Fruit fly (Drosophila melanogaster) S2 (cell line): ENCODE data around the gene Cnot4.
A peak's percentile ranks its signal among the peaks of the same experiment; 100 is the strongest.

ENCODE experiments used
- CG8478 ChIP-seq: fragments of >200 bp; optimal IDR thresholded peaks from 2 replicates; lab custom pipeline; 2018
- CTCF ChIP-seq, 2 experiments: fragments of >200 bp; optimal IDR thresholded peaks; 2 replicates each; lab custom pipeline; 2018

Cnot4 gene

DNA sequence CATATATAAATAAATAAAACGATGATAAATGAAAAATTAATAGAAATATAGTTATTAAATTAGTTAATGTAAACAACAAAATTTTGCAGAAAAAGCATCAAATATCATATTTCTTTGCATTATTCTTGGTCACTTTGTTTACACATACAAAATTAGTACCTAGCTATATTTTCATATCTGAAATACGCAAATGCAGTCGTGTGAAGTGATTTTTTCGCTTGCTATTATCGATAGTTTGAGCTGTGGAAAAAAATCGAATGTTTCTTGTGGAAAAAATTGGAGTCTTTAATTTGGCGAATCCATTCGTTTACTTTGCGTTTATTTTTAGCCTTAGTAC lies at the start of gene Cnot4:
Cnot4 (plus strand) TSS at position 229 of the 337 bp plus-strand sequence.
- TF ChIP-seq CTCF (optimal IDR thresholded peaks at IDR 0.05; lab: Kevin White, UChicago) (no peak), CG8478 (no peak)

DNA sequence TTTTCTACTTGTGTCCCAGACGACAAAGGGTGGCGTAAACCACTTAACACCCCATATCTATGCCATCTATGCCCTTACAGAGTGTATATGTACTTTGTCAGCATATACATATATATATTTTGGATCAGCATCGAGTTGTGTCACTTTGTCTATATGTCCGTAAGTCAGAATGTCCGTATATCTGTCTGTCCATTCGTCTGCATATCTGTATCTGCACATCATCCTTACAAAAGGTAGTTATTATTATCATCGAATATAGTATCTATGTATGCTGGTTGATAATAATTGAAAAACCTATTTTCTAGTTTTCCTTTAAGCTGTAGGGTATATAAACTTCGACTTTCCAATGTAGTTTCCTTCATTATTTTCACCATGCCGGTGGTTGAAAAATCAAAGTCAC lies 45.4 kb upstream of the Cnot4 start:
- no peak for TF ChIP-seq CTCF (optimal IDR thresholded peaks at IDR 0.05; lab: Kevin White, UChicago)
- TF ChIP-seq CG8478, result no peak

DNA sequence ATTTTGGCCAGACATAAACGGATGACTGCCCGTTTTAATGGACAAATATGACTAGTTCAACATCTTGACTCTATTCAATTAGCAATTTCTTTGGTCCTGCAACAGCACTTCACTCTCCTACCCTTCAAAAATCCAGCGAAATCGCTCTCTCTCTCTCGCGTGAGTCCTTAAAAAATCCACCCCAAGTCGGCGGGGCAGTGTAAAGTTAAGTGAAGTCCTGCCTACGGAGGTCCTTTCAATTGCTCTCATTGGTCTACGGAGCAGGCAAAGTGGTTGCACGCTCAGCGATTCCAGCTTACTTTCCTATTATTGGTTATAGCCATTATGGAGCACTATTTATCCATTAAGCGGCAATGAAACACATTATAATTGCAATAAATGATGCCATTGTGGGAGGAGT lies 42.6 kb upstream of the Cnot4 start, which contains the start of gene CG34367:
CG34367 (minus strand) TSS at position 35 of the 400 bp plus-strand sequence.
- no peak for TF ChIP-seq CTCF (optimal IDR thresholded peaks at IDR 0.05; lab: Kevin White, UChicago)
- TF ChIP-seq CG8478, result no peak

DNA sequence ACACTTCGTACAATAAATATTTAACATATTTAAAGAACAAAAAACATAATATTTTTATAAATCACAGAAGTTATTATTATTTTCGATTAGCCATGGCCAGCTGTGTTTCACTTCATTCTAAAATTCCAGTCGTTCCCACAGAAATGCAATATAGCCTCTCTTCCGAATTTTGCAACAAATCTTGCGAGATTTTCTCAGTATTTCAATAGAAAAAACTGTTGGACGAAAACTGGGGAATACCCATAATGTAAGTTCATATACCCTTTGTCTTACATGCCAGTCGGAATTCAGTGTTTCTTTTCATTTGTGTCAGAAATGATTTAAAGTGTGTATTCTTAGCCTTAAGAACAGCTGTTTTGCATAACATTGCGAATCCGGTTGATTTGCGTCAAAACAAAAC lies 40.0 kb upstream of the Cnot4 start, which contains the start of the genes CtsL4 and ClpP:
CtsL4 (minus strand) TSS at position 90 of the 400 bp plus-strand sequence.
ClpP (plus strand) TSS at position 288 of the 400 bp plus-strand sequence.
- TF ChIP-seq CTCF (optimal IDR thresholded peaks at IDR 0.05; lab: Kevin White, UChicago) (no peak), CG8478 (no peak)

DNA sequence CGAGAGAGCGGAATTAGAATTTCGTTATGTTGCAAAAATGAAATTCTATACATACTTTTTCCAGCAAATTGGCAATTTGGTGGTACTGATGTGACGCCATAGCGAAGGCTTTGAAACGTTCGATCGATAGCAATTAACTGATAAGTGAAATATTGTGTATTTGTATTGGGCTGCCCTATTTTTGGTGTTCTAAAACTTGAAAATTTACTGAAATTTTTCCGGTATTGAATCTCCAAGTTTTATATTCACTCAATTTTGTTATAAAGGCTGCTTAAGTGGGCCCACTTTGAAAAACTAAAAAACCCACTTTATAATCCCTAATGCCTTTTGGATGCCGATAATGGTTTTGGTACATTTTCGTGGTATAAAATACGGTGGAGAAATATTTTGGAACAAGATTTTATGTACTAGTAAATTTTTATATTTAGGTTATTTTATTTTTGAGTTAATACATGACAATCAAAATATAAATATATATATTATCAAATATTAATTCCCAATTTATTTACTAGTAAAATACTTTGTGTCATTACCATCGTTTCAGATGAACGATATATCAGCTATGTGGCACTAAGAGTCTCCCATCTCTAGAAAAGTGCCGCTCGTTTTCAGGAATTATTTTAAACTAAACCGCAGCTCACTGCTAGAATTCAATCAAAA lies 34.0 kb upstream of the Cnot4 start, which contains the start of the genes Cand1 and pim:
Cand1 (minus strand) TSS at position 300 of the 660 bp plus-strand sequence.
pim (plus strand) TSS at position 582 of the 660 bp plus-strand sequence.
- TF ChIP-seq CG8478, result no peak
- no peak for TF ChIP-seq CTCF (optimal IDR thresholded peaks at IDR 0.05; lab: Kevin White, UChicago)

DNA sequence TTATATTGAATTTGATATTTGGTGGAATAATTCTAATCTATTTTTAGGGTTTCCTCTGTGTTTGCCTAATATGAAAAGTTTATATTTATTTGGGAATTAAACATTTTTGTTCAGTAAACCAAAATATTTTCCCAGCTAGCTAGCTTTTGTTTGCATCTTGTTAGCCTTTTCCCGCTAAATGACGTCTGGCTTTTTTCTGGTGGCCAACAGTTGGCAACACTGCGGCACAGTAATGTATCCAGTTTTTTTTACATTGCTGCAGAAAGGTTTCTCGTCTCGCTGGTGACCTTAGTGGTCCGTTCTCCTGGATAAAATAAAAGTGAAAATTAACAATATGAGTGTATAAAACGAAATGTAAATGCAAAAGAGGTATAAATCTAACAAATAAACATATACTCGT lies 32.3 kb upstream of the Cnot4 start, which contains the start of gene lft:
lft (plus strand) TSS at position 243 of the 400 bp plus-strand sequence.
- TF ChIP-seq CTCF (optimal IDR thresholded peaks at IDR 0.05; lab: Kevin White, UChicago) (no peak), CG8478 (no peak)

DNA sequence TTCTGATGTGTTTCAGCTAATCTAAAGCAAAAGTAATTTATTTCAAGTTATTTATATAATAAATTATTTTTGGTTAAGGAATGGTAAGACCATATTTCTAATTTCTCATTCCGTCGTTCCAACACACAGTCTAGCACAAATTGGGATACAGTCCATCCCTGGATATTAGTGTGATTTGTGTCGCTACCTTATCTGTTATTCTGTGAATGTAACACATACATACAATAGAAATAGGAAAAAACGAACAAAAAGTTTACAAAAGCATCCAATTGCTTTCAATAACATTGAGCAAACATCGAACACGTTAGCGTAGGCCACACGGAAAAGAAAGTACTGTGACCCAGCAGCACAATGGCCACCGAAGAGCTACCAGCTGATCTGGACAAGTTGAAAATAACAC lies 30.0 kb upstream of the Cnot4 start, which contains the start of gene CG5056:
CG5056 (plus strand) TSS at position 168 of the 400 bp plus-strand sequence.
- no peak for TF ChIP-seq CG8478
- no peak for TF ChIP-seq CTCF (optimal IDR thresholded peaks at IDR 0.05; lab: Kevin White, UChicago)

DNA sequence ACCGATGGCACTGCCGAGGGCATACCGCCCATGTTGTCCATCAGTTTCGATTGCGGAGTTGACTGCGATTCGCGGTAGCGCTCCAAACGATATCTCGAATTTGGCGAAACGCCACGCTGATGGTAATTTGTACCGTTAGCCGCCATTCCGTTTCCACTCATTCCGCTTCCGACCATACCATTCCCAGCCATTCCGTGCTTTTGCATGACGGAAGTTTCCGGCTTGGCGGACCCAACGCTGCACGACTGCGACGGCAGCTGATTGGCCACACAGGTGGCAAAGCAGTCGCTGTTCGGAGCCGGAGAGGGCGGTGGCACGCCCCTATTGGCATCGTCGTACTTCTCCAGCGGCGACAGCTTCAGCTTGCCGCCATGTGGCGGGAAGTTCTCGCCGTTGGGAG lies 24.2 kb upstream of the Cnot4 start:
- TF ChIP-seq CG8478 (no peak), CTCF (optimal IDR thresholded peaks at IDR 0.05; lab: Kevin White, UChicago) (no peak)

DNA sequence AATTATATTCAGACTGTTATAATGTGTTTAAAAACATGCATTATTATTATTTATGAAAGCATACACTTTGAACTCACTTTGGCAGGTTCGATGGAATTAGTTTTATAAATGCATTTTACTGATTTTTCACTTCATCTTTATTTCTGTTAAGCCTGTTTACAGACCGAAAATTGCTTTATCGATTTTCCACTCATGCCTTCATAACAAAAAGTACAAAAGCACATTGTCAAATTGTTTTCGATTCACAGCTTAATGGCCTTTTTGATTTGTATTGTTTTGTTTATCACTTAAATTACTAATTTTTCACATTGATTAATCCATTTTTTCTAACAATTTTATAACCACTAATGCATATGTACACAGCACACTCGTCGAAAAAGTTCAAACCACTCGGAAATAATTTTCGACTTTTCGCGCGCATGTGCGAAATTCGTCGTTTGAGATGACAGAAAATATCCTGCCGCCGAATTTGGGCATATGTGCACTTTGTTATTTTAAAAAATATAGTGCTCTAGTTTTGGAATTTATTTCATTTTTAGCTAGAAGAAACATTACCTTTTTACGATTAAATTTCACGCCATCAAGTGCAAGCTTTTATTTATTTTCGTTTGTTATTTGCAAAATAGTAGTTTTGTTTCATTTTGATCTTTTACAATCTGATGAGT lies 22.8 kb upstream of the Cnot4 start, which contains the start of gene rho-5:
rho-5 (minus strand) TSS at position 296 of the 665 bp plus-strand sequence.
- TF ChIP-seq CG8478 (no peak), CTCF (optimal IDR thresholded peaks at IDR 0.05; lab: Kevin White, UChicago) (no peak)

DNA sequence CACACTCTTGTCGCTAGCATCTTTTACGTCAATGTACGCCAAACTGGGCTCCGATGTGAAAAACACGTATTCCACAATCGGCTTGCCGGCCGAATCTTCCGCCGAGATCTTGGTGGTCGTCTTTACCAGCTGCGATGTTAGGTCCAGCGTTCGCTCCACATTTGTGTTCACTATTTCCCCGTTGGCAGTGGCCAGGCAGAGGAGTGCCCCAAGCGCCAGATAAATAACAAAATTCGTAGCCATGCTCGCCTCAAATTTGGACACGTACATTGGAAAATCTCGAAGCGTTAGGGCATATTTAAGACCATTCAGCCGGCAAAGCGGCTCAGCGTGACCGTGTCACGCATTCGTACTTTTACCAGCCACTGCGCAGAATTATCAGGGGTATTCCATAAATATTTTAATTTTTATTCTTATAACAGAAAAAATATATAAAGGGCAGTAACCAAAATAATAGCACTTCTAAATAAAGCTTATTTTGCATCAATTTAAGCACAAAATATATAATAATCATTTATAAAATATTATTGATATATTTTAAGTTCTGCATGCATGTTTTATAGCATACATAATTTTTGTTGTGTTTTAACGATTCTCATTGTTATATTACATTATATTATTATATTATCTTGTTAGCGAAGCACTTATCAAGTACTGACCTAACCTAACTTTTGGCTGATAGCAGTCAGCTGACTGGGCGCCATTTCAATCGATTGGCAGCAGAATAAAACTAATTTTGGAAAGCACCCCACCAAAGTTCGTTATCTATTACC lies 20.9 kb upstream of the Cnot4 start, which contains the start of the genes CG33303 and dpr19:
CG33303 (minus strand) TSS at position 294 of the 773 bp plus-strand sequence.
dpr19 (plus strand) TSS at position 705 of the 773 bp plus-strand sequence.
- no peak for TF ChIP-seq CTCF (optimal IDR thresholded peaks at IDR 0.05; lab: Kevin White, UChicago)
- no peak for TF ChIP-seq CG8478

DNA sequence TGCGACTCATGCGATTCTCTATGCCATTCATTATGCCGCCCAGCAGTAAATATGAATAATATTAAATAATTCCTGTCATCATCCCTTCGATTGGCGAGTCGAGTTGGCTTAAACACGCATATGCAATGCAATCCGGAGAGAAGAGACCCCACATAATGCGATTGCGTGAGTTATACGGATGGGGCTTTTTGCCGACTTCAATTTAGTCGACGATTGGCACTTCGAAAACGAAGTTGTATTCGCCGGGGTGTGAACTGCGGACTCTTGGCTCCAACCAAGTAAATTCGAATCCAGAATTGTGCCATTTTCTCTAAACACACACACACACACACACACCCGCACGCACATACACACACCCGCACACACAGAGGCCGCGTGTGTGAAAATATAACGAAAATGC lies 20.2 kb upstream of the Cnot4 start:
- TF ChIP-seq CTCF (optimal IDR thresholded peaks at IDR 0.05; lab: Kevin White, UChicago), result no peak
- no peak for TF ChIP-seq CG8478

DNA sequence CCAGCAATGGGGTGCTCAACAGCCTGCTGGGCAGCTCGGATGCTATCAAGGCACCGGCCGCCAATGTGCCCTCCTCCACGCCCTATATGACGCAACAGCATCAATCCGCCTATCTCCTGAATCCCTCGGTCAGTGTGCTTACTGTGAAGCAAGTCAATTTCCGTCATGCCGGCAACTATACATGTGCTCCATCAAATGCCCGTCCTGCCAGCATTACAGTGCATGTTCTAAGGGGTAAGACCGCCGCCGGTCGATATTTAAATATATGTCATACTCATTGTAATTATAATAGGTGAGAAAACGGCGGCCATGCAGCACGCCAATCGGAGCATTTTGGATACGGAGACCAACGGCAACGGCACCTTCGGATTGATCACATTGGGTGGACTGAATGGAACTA lies 17.9 kb upstream of the Cnot4 start:
- TF ChIP-seq CTCF (optimal IDR thresholded peaks at IDR 0.05; lab: Kevin White, UChicago) (no peak), CG8478 (no peak)

DNA sequence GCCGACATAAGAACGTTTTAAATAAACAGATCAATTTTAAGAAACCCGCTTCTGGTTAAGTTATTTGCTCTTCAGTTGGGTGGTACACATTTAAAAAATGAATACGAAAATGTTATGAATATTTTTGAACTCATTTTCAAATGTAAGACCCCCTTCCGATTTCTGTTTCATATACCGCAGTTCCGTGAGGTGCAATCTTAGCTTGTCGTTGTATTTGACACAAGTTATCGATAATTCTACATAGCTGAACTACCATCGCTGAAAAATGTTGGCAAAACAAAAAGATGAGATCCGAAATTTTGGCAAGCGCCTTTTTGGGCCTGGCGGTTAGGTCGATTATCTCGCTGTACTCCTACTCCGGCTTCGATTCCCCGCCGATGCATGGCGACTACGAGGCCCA lies 16.7 kb upstream of the Cnot4 start, which contains the start of gene gny:
gny (plus strand) TSS at position 239 of the 400 bp plus-strand sequence.
- TF ChIP-seq CG8478 (no peak), CTCF (optimal IDR thresholded peaks at IDR 0.05; lab: Kevin White, UChicago) (peak; percentile 12 to 32)

DNA sequence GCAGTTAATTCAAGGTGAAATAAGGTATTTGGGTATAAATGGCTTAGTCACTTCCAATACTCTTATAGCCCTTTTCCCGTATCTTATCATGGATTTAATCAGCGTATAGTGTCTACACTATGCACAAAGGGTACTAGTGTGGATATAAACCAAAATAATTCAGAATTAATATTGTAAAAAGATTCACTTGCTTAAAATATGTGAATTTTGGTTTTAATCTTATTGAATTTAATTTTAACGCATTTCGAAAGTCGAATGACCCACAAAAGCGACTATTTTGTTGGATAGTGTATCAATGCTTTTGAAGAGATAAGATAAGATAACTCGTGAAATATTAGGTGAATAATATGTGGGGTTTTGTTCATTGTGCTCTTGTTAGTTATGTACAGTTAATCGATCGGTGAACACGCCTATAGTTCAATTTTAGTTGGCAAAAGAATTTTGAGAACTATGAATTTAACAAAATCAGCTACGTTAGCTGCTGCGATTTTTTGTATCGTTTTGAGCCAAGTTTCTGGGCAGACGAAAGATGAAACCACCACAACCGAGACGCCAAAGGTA lies 14.5 kb upstream of the Cnot4 start, which contains the start of gene CG5096:
CG5096 (plus strand) TSS at position 374 of the 561 bp plus-strand sequence.
- TF ChIP-seq CG8478 (no peak), CTCF (optimal IDR thresholded peaks at IDR 0.05; lab: Kevin White, UChicago) (no peak)
